Worm (Caenorhabditis elegans) whole organism, L2 larva: ENCODE measurements around the gene F35A5.1.

Experiments
- lin-13 ChIP-seq: fragments of 150-350 bp; optimal IDR thresholded peaks from 2 replicates; lab custom pipeline; 2014; ENCODE audit warnings: missing biosample characterization, missing genetic modification reagents, missing genetic modification characterization
- lin-39 ChIP-seq: fragments of 150-350 bp; optimal IDR thresholded peaks from 2 replicates; lab custom pipeline; 2014; ENCODE audit warnings: missing biosample characterization, missing genetic modification reagents, missing genetic modification characterization
- lsy-2 ChIP-seq, 2 experiments: fragments of 150-350 bp in 1 of 2; sonication (generic microtip) in 1 of 2; optimal IDR thresholded peaks; 2 replicates each; lab custom pipeline; 2014 to 2017; ENCODE audit warnings: missing biosample characterization in 2 of 2, missing genetic modification characterization in 2 of 2
- mab-5 ChIP-seq: fragments of 150-350 bp; optimal IDR thresholded peaks from 2 replicates; lab custom pipeline; 2014; ENCODE audit warnings: missing biosample characterization, missing genetic modification characterization
- mdl-1 ChIP-seq, 2 experiments: fragments of 150-350 bp in 1 of 2; sonication (generic microtip) in 1 of 2; optimal IDR thresholded peaks; 2 replicates each; lab custom pipeline; 2017; ENCODE audit warnings: missing biosample characterization in 2 of 2, missing genetic modification characterization in 2 of 2
- skn-1 ChIP-seq: sonication (generic microtip); optimal IDR thresholded peaks from 2 replicates; lab custom pipeline; 2017; ENCODE audit warnings: missing biosample characterization, missing genetic modification characterization
- ztf-11 ChIP-seq: sonication (generic microtip); optimal IDR thresholded peaks from 2 replicates; lab custom pipeline; 2017; ENCODE audit warnings: missing biosample characterization, missing genetic modification characterization

ce11 chrX:3835632-3836031 lies 28.4 kb downstream of the F35A5.1 start:
- TF ChIP-seq lsy-2 (tag; optimal IDR thresholded peaks at IDR 0.05; lab: Kevin White, UChicago) (no peak), mdl-1 (tag; optimal IDR thresholded peaks at IDR 0.05; lab: Kevin White, UChicago) (no peak), ztf-11 (tag; lab: Kevin White, UChicago) (no peak), mab-5 (tag; lab: Kevin White, UChicago) (no peak), lin-13 (GFP tag; lab: Kevin White, UChicago) (no peak), skn-1 (tag; lab: Kevin White, UChicago) (no peak), lin-39 (tag; lab: Kevin White, UChicago) (no peak)
